Fruit fly (Drosophila melanogaster): ENCODE results near the gene CG15820.

The CG15820 gene

dm6 chr3L:2158689-2159310 is 15.3 kb downstream of the CG15820 start (continued):
- TF ChIP-seq CG10565 (GFP tag; optimal IDR thresholded peaks at IDR 0.05) (no peak), Neu2 (GFP tag; optimal IDR thresholded peaks at IDR 0.05; ENCODE audit: borderline replicate concordance) (no peak), scrt (GFP tag; optimal IDR thresholded peaks at IDR 0.05) (no peak), CG6272 (GFP tag; IDR thresholded peaks at IDR 0.05) (no peak), CG18011 (GFP tag; optimal IDR thresholded peaks at IDR 0.05) (no peak)

dm6 chr3L:2157427-2157931 is 16.7 kb downstream of the CG15820 start:
- no peak for TF ChIP-seq fd96Cb (tag; optimal IDR thresholded peaks at IDR 0.05)
- no peak for TF ChIP-seq pho (GFP tag; optimal IDR thresholded peaks at IDR 0.05)
- no peak for TF ChIP-seq caup (GFP tag; optimal IDR thresholded peaks at IDR 0.05; ENCODE audit: severe bottlenecking)
- TF ChIP-seq slp2 (GFP tag; optimal IDR thresholded peaks at IDR 0.05) = no peak
- no peak for TF ChIP-seq CG2199 (GFP tag; IDR thresholded peaks at IDR 0.05)
- no peak for TF ChIP-seq HmgZ (tag; optimal IDR thresholded peaks at IDR 0.05)
- TF ChIP-seq CG14667 (GFP tag; IDR thresholded peaks at IDR 0.05) = no peak
- no peak for TF ChIP-seq zfh1 (GFP tag; IDR thresholded peaks at IDR 0.05)
- no peak for TF ChIP-seq CG3995 (GFP tag; optimal IDR thresholded peaks at IDR 0.05)
- no peak for TF ChIP-seq Meics (GFP tag; optimal IDR thresholded peaks at IDR 0.05)
- no peak for TF ChIP-seq Dek (tag; optimal IDR thresholded peaks at IDR 0.05)
- no peak for TF ChIP-seq gsb-n (tag; optimal IDR thresholded peaks at IDR 0.05)
- 0 out of 2 replicates have a peak, but pooled peaks have one; percentile 20 for TF ChIP-seq bbx (GFP tag; IDR thresholded peaks at IDR 0.05; ENCODE audit: partially characterized antibody)
- TF ChIP-seq CG5953 (GFP tag; IDR thresholded peaks at IDR 0.05) = 0 out of 2 replicates have a peak, but pooled peaks have one; percentile 10
- TF ChIP-seq CG9215 (GFP tag; IDR thresholded peaks at IDR 0.05) = no peak
- peak; percentile 66 for TF ChIP-seq ftz-f1 (GFP tag; optimal IDR thresholded peaks at IDR 0.05)
- TF ChIP-seq CG14014 (GFP tag; IDR thresholded peaks at IDR 0.05) = no peak
- peak; percentile 26; the same call in 1 of the 2 replicates for TF ChIP-seq CG6272 (GFP tag; IDR thresholded peaks at IDR 0.05)
- TF ChIP-seq CG1603 (tag; optimal IDR thresholded peaks at IDR 0.05) = no peak
- no peak for TF ChIP-seq Atf6 (GFP tag; IDR thresholded peaks at IDR 0.05)
- TF ChIP-seq p53 (GFP tag; optimal IDR thresholded peaks at IDR 0.05) = no peak
- TF ChIP-seq CG5180 (GFP tag; optimal IDR thresholded peaks at IDR 0.05) = peak; percentile 97
- TF ChIP-seq croc (GFP tag; conservative IDR thresholded peaks at IDR 0.05) = no peak
- TF ChIP-seq CG15479 (GFP tag; optimal IDR thresholded peaks at IDR 0.05) = no peak
- TF ChIP-seq Bgb (GFP tag; IDR thresholded peaks at IDR 0.05; ENCODE audit: partially characterized antibody) = no peak
- no peak for TF ChIP-seq CG8388 (GFP tag; optimal IDR thresholded peaks at IDR 0.05)
- no peak for TF ChIP-seq Aef1 (GFP tag; IDR thresholded peaks at IDR 0.05)
- no peak for TF ChIP-seq CG18262 (tag; optimal IDR thresholded peaks at IDR 0.05)
- TF ChIP-seq CG9727 (GFP tag; optimal IDR thresholded peaks at IDR 0.05) = no peak
- no peak for TF ChIP-seq fd64A (GFP tag; optimal IDR thresholded peaks at IDR 0.05)
- TF ChIP-seq yki (optimal IDR thresholded peaks at IDR 0.05) = no peak
- no peak for TF ChIP-seq CG3163 (GFP tag; optimal IDR thresholded peaks at IDR 0.05)
- no peak for TF ChIP-seq Atf-2 (GFP tag; optimal IDR thresholded peaks at IDR 0.05)
- no peak for TF ChIP-seq HLH4C (GFP tag; IDR thresholded peaks at IDR 0.05; ENCODE audit: partially characterized antibody)
- TF ChIP-seq CTCF (GFP tag; optimal IDR thresholded peaks at IDR 0.05) = no peak
- no peak for TF ChIP-seq CG2129 (GFP tag; IDR thresholded peaks at IDR 0.05; ENCODE audit: partially characterized antibody)
- no peak for TF ChIP-seq inv (GFP tag; IDR thresholded peaks at IDR 0.05; ENCODE audit: partially characterized antibody)
- no peak for TF ChIP-seq CG15601 (tag; optimal IDR thresholded peaks at IDR 0.05)
- TF ChIP-seq row (GFP tag; IDR thresholded peaks at IDR 0.05) = no peak
- TF ChIP-seq otp (GFP tag; IDR thresholded peaks at IDR 0.05) = no peak
- no peak for TF ChIP-seq CG10274 (GFP tag; optimal IDR thresholded peaks at IDR 0.05)
- TF ChIP-seq Doc3 (GFP tag; IDR thresholded peaks at IDR 0.05; ENCODE audit: partially characterized antibody) = no peak
- no peak for TF ChIP-seq CG6254 (GFP tag; optimal IDR thresholded peaks at IDR 0.05)
- TF ChIP-seq Sox102F (GFP tag; optimal IDR thresholded peaks at IDR 0.05) = no peak

Data from whole organism, embryonic.